Worm (Caenorhabditis elegans) whole organism, midembryonic: Measurements from ENCODE around the gene rab-1.

Experiments
- T22C8.4 ChIP-seq: fragments of 200-800 bp; sonication (Bioruptor generic); IDR thresholded peaks from 2 replicates; pipeline ENCODE4 v1.3.6; 2022; ENCODE audit warnings: missing genetic modification characterization, missing compliant biosample characterization
- cog-1 ChIP-seq: sonication (generic microtip); optimal IDR thresholded peaks from 2 replicates; lab custom pipeline; 2016; ENCODE audit warnings: missing genetic modification characterization, missing compliant biosample characterization
- flt-1 ChIP-seq: fragments of 200-800 bp; sonication (Bioruptor generic); IDR thresholded peaks from 2 replicates; pipeline ENCODE4 v1.3.6; 2022; ENCODE audit warnings: missing genetic modification characterization, missing compliant biosample characterization
- klf-2 ChIP-seq: fragments of 200-800 bp; sonication (Bioruptor generic); conservative IDR thresholded peaks from 2 replicates; pipeline ENCODE4 v1.3.6; 2022; ENCODE audit warnings: missing genetic modification reagents, missing genetic modification characterization, missing compliant biosample characterization
- med-1 ChIP-seq: sonication (generic microtip); optimal IDR thresholded peaks from 2 replicates; lab custom pipeline; 2017; ENCODE audit warnings: missing genetic modification characterization, mild to moderate bottlenecking, missing compliant biosample characterization, antibody characterized with exemption, missing genetic modification reagents; ENCODE audit not compliant: insufficient read depth
- ref-1 ChIP-seq: fragments of 200-800 bp; sonication (Bioruptor generic); conservative IDR thresholded peaks from 2 replicates; pipeline ENCODE4 v1.3.6; 2022; ENCODE audit warnings: missing genetic modification reagents, missing genetic modification characterization, missing compliant biosample characterization
- tab-1 ChIP-seq: fragments of 200-800 bp; sonication (Bioruptor generic); IDR thresholded peaks from 2 replicates; pipeline ENCODE4 v1.3.6; 2022; ENCODE audit warnings: missing genetic modification characterization, missing compliant biosample characterization
- ztf-23 ChIP-seq: fragments of 200-800 bp; sonication (Bioruptor generic); IDR thresholded peaks from 2 replicates; pipeline ENCODE4 v1.3.6; 2022; ENCODE audit warnings: missing genetic modification reagents, missing genetic modification characterization, missing compliant biosample characterization
- ztf-29 ChIP-seq: fragments of 200-800 bp; sonication (Bioruptor generic); IDR thresholded peaks from 2 replicates; pipeline ENCODE4 v1.3.6; 2022; ENCODE audit warnings: missing genetic modification reagents, missing genetic modification characterization, missing compliant biosample characterization

rab-1 gene

ce11 chrV:1242432-1242831 is 21.4 kb downstream of the rab-1 start:
- no peak for TF ChIP-seq ref-1 (GFP tag; lab: Robert Waterston, UW)
- TF ChIP-seq med-1 (GFP tag; lab: Kevin White, UChicago) = no peak
- no peak for TF ChIP-seq flt-1
- no peak for TF ChIP-seq tab-1 (GFP tag; lab: Robert Waterston, UW)
- TF ChIP-seq ztf-23 = no peak
- TF ChIP-seq T22C8.4 = no peak
- TF ChIP-seq klf-2 = 0 out of 2 replicates have a peak, but pooled peaks have one; percentile 33

ce11 chrV:1236333-1237068 is 27.3 kb downstream of the rab-1 start:
- TF ChIP-seq ref-1 (GFP tag; lab: Robert Waterston, UW) (no peak), ztf-29 (peak; percentile 83; the same call in 1 of the 2 replicates)

- TF ChIP-seq flt-1 = no peak
- TF ChIP-seq cog-1 (tag; lab: Kevin White, UChicago) = no peak
- no peak for TF ChIP-seq T22C8.4
- TF ChIP-seq klf-2 = no peak
- no peak for TF ChIP-seq tab-1 (GFP tag; lab: Robert Waterston, UW)
- no peak for TF ChIP-seq ref-1 (GFP tag; lab: Robert Waterston, UW)
- TF ChIP-seq med-1 (GFP tag; lab: Kevin White, UChicago) = no peak
- TF ChIP-seq ztf-29 = no peak
- TF ChIP-seq ztf-23 = no peak
Measured at ce11 chrV:1235355-1235754, 28.4 kb downstream of the rab-1 start, which contains the start of gene madd-2. TSS of gene madd-2 (minus strand) at chrV:1235455.

DNA sequence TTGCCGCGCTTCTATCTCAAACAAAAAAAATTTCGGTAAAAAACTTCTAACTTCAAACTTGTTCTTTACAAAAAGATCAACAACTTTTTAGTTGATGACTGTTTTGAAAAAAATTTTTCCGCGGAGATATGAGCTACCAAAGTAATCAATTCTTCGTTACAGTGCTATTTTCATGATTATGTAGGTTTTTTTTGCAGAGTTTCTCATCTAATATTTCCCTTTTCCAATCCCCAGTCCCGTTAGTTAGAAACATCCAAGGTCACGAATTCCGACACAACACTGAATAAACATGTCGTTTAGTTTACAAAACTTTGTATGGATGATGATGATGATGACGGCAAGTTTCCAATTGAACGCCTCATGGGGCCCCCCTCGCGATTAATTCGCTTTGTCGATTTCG is 31.2 kb downstream of the rab-1 start:
- TF ChIP-seq med-1 (GFP tag; lab: Kevin White, UChicago) (no peak), flt-1 (no peak), T22C8.4 (no peak), ztf-23 (no peak), tab-1 (GFP tag; lab: Robert Waterston, UW) (no peak), cog-1 (tag; lab: Kevin White, UChicago) (no peak), ztf-29 (no peak), ref-1 (GFP tag; lab: Robert Waterston, UW) (no peak), klf-2 (no peak)

- peak; percentile 76; the same call in 1 of the 2 replicates for TF ChIP-seq ztf-29
- TF ChIP-seq klf-2 = no peak
Measured at ce11 chrV:1230540-1230939, 33.2 kb downstream of the rab-1 start.

- TF ChIP-seq cog-1 (tag; lab: Kevin White, UChicago) = no peak
- TF ChIP-seq med-1 (GFP tag; lab: Kevin White, UChicago) = no peak
- no peak for TF ChIP-seq flt-1
- no peak for TF ChIP-seq ref-1 (GFP tag; lab: Robert Waterston, UW)
- no peak for TF ChIP-seq ztf-29
- no peak for TF ChIP-seq T22C8.4
- no peak for TF ChIP-seq ztf-23
- TF ChIP-seq klf-2 = no peak
Measured at ce11 chrV:1228884-1229662, 34.7 kb downstream of the rab-1 start.

ce11 chrV:1227756-1228665 is 35.8 kb downstream of the rab-1 start:
- TF ChIP-seq ztf-23 (no peak), med-1 (GFP tag; lab: Kevin White, UChicago) (no peak), T22C8.4 (no peak), ztf-29 (no peak), klf-2 (no peak)

- TF ChIP-seq klf-2 (no peak), ref-1 (GFP tag; lab: Robert Waterston, UW) (no peak), cog-1 (tag; lab: Kevin White, UChicago) (no peak), ztf-29 (no peak), T22C8.4 (no peak), ztf-23 (no peak), med-1 (GFP tag; lab: Kevin White, UChicago) (no peak), flt-1 (no peak), tab-1 (GFP tag; lab: Robert Waterston, UW) (no peak)
Measured at ce11 chrV:1226239-1226638, 37.5 kb downstream of the rab-1 start.

ce11 chrV:1223559-1223958 is 40.2 kb downstream of the rab-1 start:
- no peak for TF ChIP-seq T22C8.4
- no peak for TF ChIP-seq cog-1 (tag; lab: Kevin White, UChicago)
- TF ChIP-seq ztf-23 = 0 out of 2 replicates have a peak, but pooled peaks have one; percentile 13
- TF ChIP-seq flt-1 = no peak

- TF ChIP-seq ref-1 (GFP tag; lab: Robert Waterston, UW) (no peak), cog-1 (tag; lab: Kevin White, UChicago) (no peak), flt-1 (no peak), tab-1 (GFP tag; lab: Robert Waterston, UW) (no peak), ztf-29 (no peak), med-1 (GFP tag; lab: Kevin White, UChicago) (no peak), ztf-23 (no peak), T22C8.4 (no peak)
Measured at ce11 chrV:1220509-1220908, 43.3 kb downstream of the rab-1 start, which contains the start of gene Y50D4A.10. TSS of gene Y50D4A.10 (minus strand) at chrV:1220565.
